Fruit fly (Drosophila melanogaster): ENCODE data around the gene Cpr.

dm6 chr2L:6308651-6309050, 30.0 kb upstream of the Cpr start, which contains the start of the genes CG43922 and CG13984:
- TF ChIP-seq Snoo (tag; optimal IDR thresholded peaks at IDR 0.05) (no peak), CG4496 (GFP tag; IDR thresholded peaks at IDR 0.05) (no peak), EcR (GFP tag; optimal IDR thresholded peaks at IDR 0.05) (no peak), Pif1B (GFP tag; optimal IDR thresholded peaks at IDR 0.05) (no peak), CG13204 (GFP tag; optimal IDR thresholded peaks at IDR 0.05) (no peak), CG8301 (tag; optimal IDR thresholded peaks at IDR 0.05) (no peak), CG10348 (GFP tag; IDR thresholded peaks at IDR 0.05) (no peak), CG17806 (tag; optimal IDR thresholded peaks at IDR 0.05) (no peak), gl (tag; optimal IDR thresholded peaks at IDR 0.05) (no peak), CG9948 (tag; optimal IDR thresholded peaks at IDR 0.05) (no peak), CG14655 (GFP tag; optimal IDR thresholded peaks at IDR 0.05) (no peak), fd96Ca (GFP tag; IDR thresholded peaks at IDR 0.05) (no peak)
